Worm (Caenorhabditis elegans): ENCODE data around the gene glb-22.

Gene glb-22

ce11 chrV:14595984-14596383 lies 4.1 kb upstream of the glb-22 start:
- TF ChIP-seq fos-1 (tag; optimal IDR thresholded peaks at IDR 0.05) (peak; percentile 53), gmeb-1 (tag; optimal IDR thresholded peaks at IDR 0.05) (no peak)

ce11 chrV:14597005-14597680 lies 2.9 kb upstream of the glb-22 start, which contains the start of gene pes-9:
Gene pes-9, minus strand, starts transcription at chrV:14597034.
- TF ChIP-seq fos-1 (tag; optimal IDR thresholded peaks at IDR 0.05), result peak; percentile 27
- TF ChIP-seq crh-2 (tag; optimal IDR thresholded peaks at IDR 0.05), result peak; percentile 29
- TF ChIP-seq lin-13 (GFP tag; optimal IDR thresholded peaks at IDR 0.05), result no peak

ce11 chrV:14597681-14598184 lies 2.3 kb upstream of the glb-22 start, which contains the start of gene R11H6.2:
Gene R11H6.2, plus strand, starts transcription at chrV:14598006.
- TF ChIP-seq lsy-2 (tag; optimal IDR thresholded peaks at IDR 0.05) (peak in 1 of 2 experiments; percentile 53), nhr-6 (tag; optimal IDR thresholded peaks at IDR 0.05) (no peak), egl-27 (tag; optimal IDR thresholded peaks at IDR 0.05) (no peak), sma-3 (GFP tag; optimal IDR thresholded peaks at IDR 0.05) (peak; percentile 12), unc-55 (GFP tag; optimal IDR thresholded peaks at IDR 0.05) (peak; percentile 67), ZK546.5 (tag; optimal IDR thresholded peaks at IDR 0.05) (no peak), peb-1 (tag; optimal IDR thresholded peaks at IDR 0.05) (no peak), F13H6.1 (tag; optimal IDR thresholded peaks at IDR 0.05) (no peak), ceh-16 (tag; optimal IDR thresholded peaks at IDR 0.05) (no peak), C34F6.9 (tag; optimal IDR thresholded peaks at IDR 0.05) (peak; percentile 77), elt-3 (tag; optimal IDR thresholded peaks at IDR 0.05) (no peak), mab-5 (tag; optimal IDR thresholded peaks at IDR 0.05) (no peak), sem-4 (tag; optimal IDR thresholded peaks at IDR 0.05) (no peak), sma-9 (GFP tag; optimal IDR thresholded peaks at IDR 0.05) (no peak), sma-9 (tag; optimal IDR thresholded peaks at IDR 0.05) (no peak), nhr-21 (tag; optimal IDR thresholded peaks at IDR 0.05) (no peak), lin-39 (tag; optimal IDR thresholded peaks at IDR 0.05) (no peak), nhr-237 (tag; optimal IDR thresholded peaks at IDR 0.05) (no peak), lin-11 (tag; optimal IDR thresholded peaks at IDR 0.05) (no peak), mdl-1 (tag; optimal IDR thresholded peaks at IDR 0.05) (no peak), mbf-1 (tag; optimal IDR thresholded peaks at IDR 0.05) (no peak), fos-1 (tag; optimal IDR thresholded peaks at IDR 0.05) (peak; percentile 58), nhr-23 (tag; optimal IDR thresholded peaks at IDR 0.05) (no peak), ama-1 (optimal IDR thresholded peaks at IDR 0.05) (no peak), unc-39 (tag; optimal IDR thresholded peaks at IDR 0.05) (no peak), Y55F3AM.14 (GFP tag; optimal IDR thresholded peaks at IDR 0.05) (no peak), zag-1 (tag; optimal IDR thresholded peaks at IDR 0.05) (no peak), unc-62 (GFP tag; optimal IDR thresholded peaks at IDR 0.05) (no peak), elt-1 (tag; optimal IDR thresholded peaks at IDR 0.05) (no peak), skn-1 (tag; optimal IDR thresholded peaks at IDR 0.05) (no peak), lin-13 (GFP tag; optimal IDR thresholded peaks at IDR 0.05) (no peak), nhr-25 (tag; optimal IDR thresholded peaks at IDR 0.05) (no peak), dmd-4 (tag; optimal IDR thresholded peaks at IDR 0.05) (no peak), nhr-129 (tag; optimal IDR thresholded peaks at IDR 0.05) (peak; percentile 60)

- TF ChIP-seq nhr-129 (tag; optimal IDR thresholded peaks at IDR 0.05) (no peak), skn-1 (tag; optimal IDR thresholded peaks at IDR 0.05) (no peak), lsy-2 (tag; optimal IDR thresholded peaks at IDR 0.05) (peak in 1 of 2 experiments; percentile 11), mab-5 (tag; optimal IDR thresholded peaks at IDR 0.05) (peak; percentile 56), lin-39 (tag; optimal IDR thresholded peaks at IDR 0.05) (no peak)
Measured at ce11 chrV:14603755-14604154, 3.7 kb downstream of the glb-22 start.

ce11 chrV:14609643-14610042 lies 9.6 kb downstream of the glb-22 start, which contains the start of gene R11H6.4:
Gene R11H6.4, plus strand, starts transcription at chrV:14609943.
- TF ChIP-seq peb-1 (tag; optimal IDR thresholded peaks at IDR 0.05) (no peak), nhr-11 (tag; optimal IDR thresholded peaks at IDR 0.05) (no peak), unc-39 (tag; optimal IDR thresholded peaks at IDR 0.05) (no peak), R02D3.7 (tag; optimal IDR thresholded peaks at IDR 0.05) (no peak)

Data from whole organism, L2 larva.